Fruit fly (Drosophila melanogaster) S2 (cell line): ENCODE data around the gene CG13086.

Experiments used
- CG8478 ChIP-seq: fragments of >200 bp; optimal IDR thresholded peaks from 2 replicates; lab custom pipeline; 2018
- CTCF ChIP-seq, 2 experiments: fragments of >200 bp; optimal IDR thresholded peaks; 2 replicates each; lab custom pipeline; 2018

- TF ChIP-seq CTCF (optimal IDR thresholded peaks at IDR 0.05; lab: Kevin White, UChicago) (no peak), CG8478 (no peak)
These were observed 22.9 kb upstream of the CG13086 start for dm6 chr2L:19341074-19341806.
